Worm (Caenorhabditis elegans): ENCODE results near the gene ZK899.7.

- TF ChIP-seq nfya-1 (tag; optimal IDR thresholded peaks at IDR 0.05; ENCODE audit: insufficient read depth) (no peak), aly-2 (tag; optimal IDR thresholded peaks at IDR 0.05) (no peak), pqm-1 (tag; optimal IDR thresholded peaks at IDR 0.05) (no peak), ztf-11 (tag; optimal IDR thresholded peaks at IDR 0.05) (no peak), snpc-4 (tag; optimal IDR thresholded peaks at IDR 0.05) (no peak), nhr-77 (tag; optimal IDR thresholded peaks at IDR 0.05) (no peak), elt-2 (tag; optimal IDR thresholded peaks at IDR 0.05) (no peak), ZK546.5 (tag; optimal IDR thresholded peaks at IDR 0.05) (no peak), daf-12 (tag; optimal IDR thresholded peaks at IDR 0.05) (no peak), pha-4 (tag; optimal IDR thresholded peaks at IDR 0.05) (no peak), nhr-237 (tag; optimal IDR thresholded peaks at IDR 0.05) (no peak)
These were observed 40.1 kb downstream of the ZK899.7 start for ce11 chrX:9409114-9409513.
